Worm (Caenorhabditis elegans): Measurements from ENCODE around the gene srh-42.

The srh-42 gene

ce11 chrII:14243503-14243902 lies 45.4 kb downstream of the srh-42 start, which contains the start of gene jmjd-2:
Gene jmjd-2 (minus strand): TSS chrII:14243603.
- TF ChIP-seq elt-4 (tag; optimal IDR thresholded peaks at IDR 0.05) (no peak), C08G9.2 (tag; optimal IDR thresholded peaks at IDR 0.05) (no peak), ceh-24 (tag; optimal IDR thresholded peaks at IDR 0.05) (no peak), tbx-7 (tag; optimal IDR thresholded peaks at IDR 0.05) (no peak)

ce11 chrII:14242259-14242658 lies 46.6 kb downstream of the srh-42 start:
- TF ChIP-seq dmd-4 (tag; optimal IDR thresholded peaks at IDR 0.05; ENCODE audit: borderline replicate concordance) (no peak), fkh-10 (GFP tag; optimal IDR thresholded peaks at IDR 0.05) (no peak), hlh-13 (GFP tag; optimal IDR thresholded peaks at IDR 0.05) (no peak), ztf-16 (tag; optimal IDR thresholded peaks at IDR 0.05) (no peak)

ce11 chrII:14239924-14240323 lies 48.9 kb downstream of the srh-42 start:
- TF ChIP-seq ceh-45 (GFP tag; IDR thresholded peaks at IDR 0.05) (no peak), elt-4 (tag; optimal IDR thresholded peaks at IDR 0.05) (peak; percentile 83), sox-2 (GFP tag; IDR thresholded peaks at IDR 0.05) (no peak)
